Fruit fly (Drosophila melanogaster): ENCODE data around the gene CG12691.

dm6 chrX:4240146-4240545 is 25.8 kb upstream of the CG12691 start:
- TF ChIP-seq CG8478 (optimal IDR thresholded peaks at IDR 0.05) (no peak), Dll (optimal IDR thresholded peaks at IDR 0.05) (no peak)
